Worm (Caenorhabditis elegans): ENCODE measurements around the gene fbxc-55.
"Not testable (repeated sequence)": the region's sequence is repeated elsewhere in the genome, so short reads cannot be mapped to it uniquely, and the experiment has no call there.

- not testable (repeated sequence) for TF ChIP-seq dao-5, him-1 (tag; optimal IDR thresholded peaks at IDR 0.05)
Measured at ce11 chrII:3144552-3144951, 25.4 kb downstream of the fbxc-55 start, which contains the start of gene sri-43.
